Worm (Caenorhabditis elegans) whole organism, L4 larva: ENCODE results near the gene sru-20.

Source experiments
- snpc-4 ChIP-seq: fragments of 150-350 bp; optimal IDR thresholded peaks from 2 replicates; lab custom pipeline; 2014; ENCODE audit warnings: missing biosample characterization, missing genetic modification characterization
- unc-39 ChIP-seq: sonication (generic microtip); optimal IDR thresholded peaks from 2 replicates; lab custom pipeline; 2017; ENCODE audit warnings: missing biosample characterization, missing genetic modification characterization

- TF ChIP-seq unc-39: no peak
- TF ChIP-seq snpc-4 (tag; lab: Kevin White, UChicago): no peak
Measured at ce11 chrIV:12490491-12490890, 4.8 kb upstream of the sru-20 start, which contains the start of gene him-6.
